Worm (Caenorhabditis elegans) whole organism, young adult: ENCODE measurements around the gene taf-2.

Experiments used
- B0035.1 ChIP-seq: sonication (generic microtip); optimal IDR thresholded peaks from 2 replicates; lab custom pipeline; 2016; ENCODE audit warnings: missing genetic modification characterization, mild to moderate bottlenecking, missing compliant biosample characterization, missing genotype, missing genetic modification reagents
- B0261.1 ChIP-seq: sonication (generic microtip); optimal IDR thresholded peaks from 2 replicates; lab custom pipeline; 2016; ENCODE audit warnings: mild to moderate bottlenecking, missing genetic modification characterization, moderate library complexity, missing compliant biosample characterization
- B0336.3 ChIP-seq: fragments of 200-800 bp; sonication (Bioruptor generic); IDR thresholded peaks from 2 replicates; pipeline ENCODE4 v1.3.6; 2022; ENCODE audit warnings: missing genetic modification characterization, missing compliant biosample characterization
- C17E4.6 ChIP-seq: fragments of 200-800 bp; sonication (Bioruptor generic); IDR thresholded peaks from 2 replicates; pipeline ENCODE4 v1.3.6; 2022; ENCODE audit warnings: missing genetic modification reagents, missing genetic modification characterization, missing compliant biosample characterization
- F37B4.10 ChIP-seq: fragments of 200-800 bp; sonication (Bioruptor generic); IDR thresholded peaks from 2 replicates; pipeline ENCODE4 v1.3.6; 2022; ENCODE audit warnings: missing genetic modification characterization, missing compliant biosample characterization
- F39B2.1 ChIP-seq: fragments of 200-800 bp; sonication (Bioruptor generic); IDR thresholded peaks from 2 replicates; pipeline ENCODE4 v1.3.6; 2022; ENCODE audit warnings: missing genetic modification reagents, missing genetic modification characterization, missing compliant biosample characterization
- F55B11.4 ChIP-seq: sonication (generic microtip); optimal IDR thresholded peaks from 2 replicates; lab custom pipeline; 2016; ENCODE audit warnings: missing compliant biosample characterization, missing genetic modification characterization, borderline replicate concordance; ENCODE audit not compliant: insufficient read depth
- T07F8.4 ChIP-seq: sonication (generic microtip); optimal IDR thresholded peaks from 2 replicates; lab custom pipeline; 2016; ENCODE audit warnings: mild to moderate bottlenecking, missing genetic modification characterization, moderate library complexity, missing compliant biosample characterization
- Y53F4B.3 ChIP-seq: fragments of 200-800 bp; sonication (Bioruptor generic); IDR thresholded peaks from 2 replicates; pipeline ENCODE4 v1.3.6; 2022; ENCODE audit warnings: missing genetic modification reagents, missing genetic modification characterization, missing compliant biosample characterization
- Y67H2A.10 ChIP-seq: fragments of 200-800 bp; sonication (Bioruptor generic); conservative IDR thresholded peaks from 2 replicates; pipeline ENCODE4 v1.3.6; 2022; ENCODE audit warnings: missing genetic modification reagents, missing genetic modification characterization, missing compliant biosample characterization
- ZK185.1 ChIP-seq: sonication (generic microtip); optimal IDR thresholded peaks from 2 replicates; lab custom pipeline; 2016; ENCODE audit warnings: mild to moderate bottlenecking, missing genetic modification characterization, missing compliant biosample characterization; ENCODE audit not compliant: poor library complexity, severe bottlenecking
- aptf-3 ChIP-seq: fragments of 200-800 bp; sonication (Bioruptor generic); IDR thresholded peaks from 2 replicates; pipeline ENCODE4 v1.3.6; 2022; ENCODE audit warnings: missing genetic modification characterization, missing compliant biosample characterization
- athp-1 ChIP-seq: sonication (generic microtip); optimal IDR thresholded peaks from 2 replicates; lab custom pipeline; 2017; ENCODE audit warnings: mild to moderate bottlenecking, missing genetic modification characterization, missing compliant biosample characterization
- ceh-100 ChIP-seq: fragments of 200-800 bp; sonication (Bioruptor generic); IDR thresholded peaks from 2 replicates; pipeline ENCODE4 v1.3.6; 2022; ENCODE audit warnings: missing genetic modification reagents, missing genetic modification characterization, missing compliant biosample characterization
- chd-7 ChIP-seq: sonication (generic microtip); optimal IDR thresholded peaks from 2 replicates; lab custom pipeline; 2016; ENCODE audit warnings: mild to moderate bottlenecking, missing genetic modification characterization, moderate library complexity, missing compliant biosample characterization
- efl-1 ChIP-seq: fragments of 150-350 bp; optimal IDR thresholded peaks from 2 replicates; lab custom pipeline; 2014; ENCODE audit warnings: missing biosample characterization, missing genetic modification reagents, missing genetic modification characterization
- egrh-3 ChIP-seq: fragments of 200-800 bp; sonication (Bioruptor generic); IDR thresholded peaks from 2 replicates; pipeline ENCODE4 v1.3.6; 2022; ENCODE audit warnings: missing genetic modification reagents, missing genetic modification characterization, missing compliant biosample characterization
- ekl-4 ChIP-seq: fragments of 200-800 bp; sonication (Bioruptor generic); IDR thresholded peaks from 2 replicates; pipeline ENCODE4 v1.3.6; 2022; ENCODE audit warnings: missing genetic modification reagents, missing genetic modification characterization, missing compliant biosample characterization
- fkh-3 ChIP-seq: sonication (generic microtip); optimal IDR thresholded peaks from 2 replicates; lab custom pipeline; 2016; ENCODE audit warnings: mild to moderate bottlenecking, missing genetic modification characterization, missing compliant biosample characterization
- him-1 ChIP-seq: sonication (generic microtip); optimal IDR thresholded peaks from 2 replicates; lab custom pipeline; 2016; ENCODE audit warnings: missing genotype, missing genetic modification reagents, missing genetic modification characterization, missing compliant biosample characterization
- hlh-12 ChIP-seq: sonication (generic microtip); optimal IDR thresholded peaks from 2 replicates; lab custom pipeline; 2016; ENCODE audit warnings: missing genetic modification characterization, missing compliant biosample characterization
- hmg-1.2 ChIP-seq: fragments of 200-800 bp; sonication (Bioruptor generic); IDR thresholded peaks from 2 replicates; pipeline ENCODE4 v1.3.6; 2022; ENCODE audit warnings: missing genetic modification reagents, missing genetic modification characterization, missing compliant biosample characterization
- hrde-1 ChIP-seq: sonication (generic microtip); optimal IDR thresholded peaks from 2 replicates; lab custom pipeline; 2016; ENCODE audit warnings: missing genetic modification characterization, mild to moderate bottlenecking, missing compliant biosample characterization, moderate library complexity, missing genotype, missing genetic modification reagents, borderline replicate concordance
- let-526 ChIP-seq: fragments of 200-800 bp; sonication (Bioruptor generic); IDR thresholded peaks from 2 replicates; pipeline ENCODE4 v1.3.6; 2022; ENCODE audit warnings: missing genetic modification reagents, missing genetic modification characterization, missing compliant biosample characterization
- lin-35 ChIP-seq, 3 experiments: fragments of 150-350 bp in 2 of 3; sonication (generic microtip) in 1 of 3; optimal IDR thresholded peaks; 2 replicates each; lab custom pipeline; 2014 to 2018; ENCODE audit warnings: missing biosample characterization in 3 of 3, missing genetic modification characterization in 3 of 3, missing genetic modification reagents in 3 of 3
- madf-6 ChIP-seq: fragments of 200-800 bp; sonication (Bioruptor generic); IDR thresholded peaks from 2 replicates; pipeline ENCODE4 v1.3.6; 2022; ENCODE audit warnings: missing genetic modification reagents, missing genetic modification characterization, missing compliant biosample characterization
- madf-8 ChIP-seq: fragments of 200-800 bp; sonication (Bioruptor generic); conservative IDR thresholded peaks from 2 replicates; pipeline ENCODE4 v1.3.6; 2022; ENCODE audit warnings: missing genetic modification reagents, missing genetic modification characterization, missing compliant biosample characterization
- mcd-1 ChIP-seq: fragments of 200-800 bp; sonication (Bioruptor generic); IDR thresholded peaks from 2 replicates; pipeline ENCODE4 v1.3.6; 2022; ENCODE audit warnings: missing genetic modification reagents, missing genetic modification characterization, missing compliant biosample characterization
- nfya-2 ChIP-seq: fragments of 200-800 bp; sonication (Bioruptor generic); IDR thresholded peaks from 2 replicates; pipeline ENCODE4 v1.3.6; 2022; ENCODE audit warnings: missing genetic modification reagents, missing genetic modification characterization, missing compliant biosample characterization
- nhr-179 ChIP-seq: sonication (generic microtip); optimal IDR thresholded peaks from 2 replicates; lab custom pipeline; 2016; ENCODE audit warnings: mild to moderate bottlenecking, missing genetic modification characterization, missing compliant biosample characterization
- nhr-90 ChIP-seq: sonication (generic microtip); optimal IDR thresholded peaks from 2 replicates; lab custom pipeline; 2016; ENCODE audit warnings: missing genotype, mild to moderate bottlenecking, missing genetic modification characterization, missing compliant biosample characterization
- pbrm-1 ChIP-seq: fragments of 200-800 bp; sonication (Bioruptor generic); IDR thresholded peaks from 2 replicates; pipeline ENCODE4 v1.3.6; 2022; ENCODE audit warnings: missing genetic modification reagents, missing genetic modification characterization, missing compliant biosample characterization
- pha-4 ChIP-seq: fragments of 150-350 bp; sonication (generic microtip); optimal IDR thresholded peaks from 2 replicates; lab custom pipeline; 2014; ENCODE audit warnings: missing biosample characterization, missing genetic modification reagents, missing genetic modification characterization
- repo-1 ChIP-seq: sonication (generic microtip); optimal IDR thresholded peaks from 2 replicates; lab custom pipeline; 2017; ENCODE audit warnings: mild to moderate bottlenecking, missing genetic modification characterization, missing compliant biosample characterization
- rpc-1 ChIP-seq, 2 experiments: fragments of 150-350 bp in 1 of 2; sonication (generic microtip) in 1 of 2; optimal IDR thresholded peaks; 2 replicates each; lab custom pipeline; 2014 to 2018; ENCODE audit warnings: missing biosample characterization in 1 of 2, missing genetic modification characterization in 1 of 2, missing genetic modification reagents in 1 of 2, missing genotype in 1 of 2
- sdz-38 ChIP-seq: sonication (generic microtip); optimal IDR thresholded peaks from 2 replicates; lab custom pipeline; 2016; ENCODE audit warnings: missing genotype, missing genetic modification characterization, missing compliant biosample characterization
- snpc-1.3 ChIP-seq: sonication (generic microtip); optimal IDR thresholded peaks from 2 replicates; lab custom pipeline; 2017; ENCODE audit warnings: missing genetic modification characterization, mild to moderate bottlenecking, missing compliant biosample characterization, antibody characterized with exemption, moderate library complexity, missing genotype, missing genetic modification reagents; ENCODE audit not compliant: insufficient read depth
- tbx-9 ChIP-seq: sonication (generic microtip); optimal IDR thresholded peaks from 2 replicates; lab custom pipeline; 2016; ENCODE audit warnings: borderline replicate concordance, missing genetic modification characterization, inconsistent platforms, missing compliant biosample characterization
- zfh-2 ChIP-seq: fragments of 200-800 bp; sonication (Bioruptor generic); conservative IDR thresholded peaks from 2 replicates; pipeline ENCODE4 v1.3.6; 2022; ENCODE audit warnings: missing genetic modification reagents, missing genetic modification characterization, missing compliant biosample characterization
- ztf-3 ChIP-seq: fragments of 200-800 bp; sonication (Bioruptor generic); optimal IDR thresholded peaks from 2 replicates; lab custom pipeline; 2018; ENCODE audit warnings: mild to moderate bottlenecking, missing genetic modification characterization, missing compliant biosample characterization
- ztf-6 ChIP-seq: fragments of 200-800 bp; sonication (Bioruptor generic); IDR thresholded peaks from 2 replicates; pipeline ENCODE4 v1.3.6; 2022; ENCODE audit warnings: missing genetic modification reagents, missing genetic modification characterization, missing compliant biosample characterization

The taf-2 gene

DNA sequence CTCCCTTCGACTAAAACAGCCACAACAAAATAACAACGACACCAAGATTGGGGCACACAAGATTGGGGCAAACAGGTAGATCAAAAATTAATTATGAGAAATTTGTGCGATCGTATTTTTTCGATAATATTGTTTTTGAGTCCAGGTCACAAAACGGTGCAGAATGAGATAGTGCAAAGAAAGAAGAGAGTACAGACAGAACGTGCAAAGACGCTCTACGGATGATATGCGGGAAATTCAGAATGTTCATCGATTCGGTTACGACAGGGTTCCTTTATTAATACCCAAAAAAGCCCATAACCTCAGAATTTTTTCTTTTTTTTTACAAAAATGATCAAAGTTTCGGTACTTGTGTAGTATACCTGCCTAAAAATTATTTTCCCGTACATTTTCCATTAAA lies 54.2 kb downstream of the taf-2 start:
- TF ChIP-seq snpc-1.3 (tag; lab: Kevin White, UChicago) (no peak), madf-8 (GFP tag; lab: Robert Waterston, UW) (0 out of 2 replicates have a peak, but pooled peaks have one; percentile 28), fkh-3 (tag; lab: Kevin White, UChicago) (no peak), pbrm-1 (GFP tag; lab: Robert Waterston, UW) (no peak), C17E4.6 (GFP tag; lab: Robert Waterston, UW) (no peak), hrde-1 (tag; lab: Kevin White, UChicago) (no peak), lin-35 (GFP tag; optimal IDR thresholded peaks at IDR 0.05; lab: Kevin White, UChicago) (no peak), F55B11.4 (tag; lab: Kevin White, UChicago) (no peak), hmg-1.2 (peak; percentile 71; the same call in 1 of the 2 replicates), egrh-3 (no peak), mcd-1 (peak; percentile 31; the same call in 1 of the 2 replicates), B0261.1 (tag; lab: Kevin White, UChicago) (no peak), nhr-90 (no peak), nhr-179 (tag; lab: Kevin White, UChicago) (no peak), tbx-9 (no peak), zfh-2 (GFP tag; lab: Robert Waterston, UW) (no peak), T07F8.4 (tag; lab: Kevin White, UChicago) (no peak), ztf-3 (GFP tag; lab: Kevin White, UChicago) (no peak), madf-6 (GFP tag; lab: Robert Waterston, UW) (peak; percentile 68), ZK185.1 (tag; lab: Kevin White, UChicago) (no peak), ceh-100 (GFP tag; lab: Robert Waterston, UW) (no peak), repo-1 (tag; lab: Kevin White, UChicago) (no peak), let-526 (GFP tag; lab: Robert Waterston, UW) (no peak), sdz-38 (tag; lab: Kevin White, UChicago) (no peak), B0336.3 (GFP tag; lab: Robert Waterston, UW) (no peak), B0035.1 (no peak), athp-1 (tag; lab: Kevin White, UChicago) (no peak), Y53F4B.3 (GFP tag; lab: Robert Waterston, UW) (no peak), nfya-2 (GFP tag; lab: Robert Waterston, UW) (no peak), chd-7 (tag; lab: Kevin White, UChicago) (no peak), ztf-6 (GFP tag; lab: Robert Waterston, UW) (no peak), aptf-3 (no peak), F37B4.10 (GFP tag; lab: Robert Waterston, UW) (no peak), F39B2.1 (GFP tag; lab: Robert Waterston, UW) (no peak), him-1 (tag; lab: Kevin White, UChicago) (no peak), pha-4 (tag; lab: Kevin White, UChicago) (no peak), hlh-12 (tag; lab: Kevin White, UChicago) (no peak), ekl-4 (GFP tag; lab: Robert Waterston, UW) (no peak), rpc-1 (optimal IDR thresholded peaks at IDR 0.05; lab: Kevin White, UChicago) (no peak), rpc-1 (tag; optimal IDR thresholded peaks at IDR 0.05; lab: Kevin White, UChicago) (no peak), Y67H2A.10 (GFP tag; lab: Robert Waterston, UW) (no peak), efl-1 (GFP tag; lab: Kevin White, UChicago) (peak; percentile 45)
- TF ChIP-seq, all 124 proteins: peak for 5
